Fruit fly (Drosophila melanogaster) S2 (cell line): Measurements from ENCODE around the gene ATP6AP2.

Experiments used
- CG8478 ChIP-seq: fragments of >200 bp; optimal IDR thresholded peaks from 2 replicates; lab custom pipeline; 2018
- CTCF ChIP-seq, 2 experiments: fragments of >200 bp; optimal IDR thresholded peaks; 2 replicates each; lab custom pipeline; 2018

ATP6AP2 gene

DNA sequence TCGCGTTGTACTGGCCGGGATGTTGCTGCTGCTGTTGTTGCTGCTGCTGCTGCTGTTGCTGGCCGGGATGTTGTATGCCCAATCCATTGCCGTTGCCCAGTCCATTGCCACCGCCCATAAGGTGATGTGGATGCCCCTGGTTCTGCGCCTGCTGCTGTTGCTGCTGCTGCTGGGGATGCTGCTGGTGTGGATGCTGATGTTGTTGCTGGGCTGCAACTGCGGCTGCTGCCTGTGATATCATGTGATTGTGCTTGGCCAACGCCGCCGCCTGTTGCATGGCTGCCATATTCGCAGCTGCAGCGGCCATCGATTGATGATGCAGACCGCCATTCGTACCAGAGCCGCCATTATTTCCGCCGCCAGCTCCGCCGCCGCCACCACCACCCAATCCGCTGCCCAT lies 28.1 kb upstream of the ATP6AP2 start:
- TF ChIP-seq CTCF (optimal IDR thresholded peaks at IDR 0.05; lab: Kevin White, UChicago): no peak
- TF ChIP-seq CG8478 (lab: Kevin White, UChicago): no peak

DNA sequence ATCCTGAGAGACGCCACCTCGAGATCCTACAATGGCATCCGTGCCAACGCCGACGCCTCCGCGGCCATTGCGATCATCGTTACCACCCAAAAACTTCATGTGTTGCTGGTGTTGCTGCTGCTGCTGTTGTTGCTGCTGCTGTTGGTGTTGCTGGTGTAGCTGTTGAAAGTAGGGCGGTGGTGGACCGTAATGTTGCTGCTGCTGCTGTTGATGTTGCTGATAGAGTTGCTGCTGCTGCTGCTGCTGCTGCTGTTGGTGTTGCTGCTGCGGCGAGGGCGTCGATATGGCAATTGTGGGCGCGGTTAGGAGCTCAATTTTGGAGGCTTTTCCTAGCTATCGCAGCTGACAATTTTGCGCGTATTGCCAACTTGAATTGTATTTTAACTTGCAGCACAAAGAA lies 26.7 kb upstream of the ATP6AP2 start:
- TF ChIP-seq CG8478 (lab: Kevin White, UChicago) (no peak), CTCF (optimal IDR thresholded peaks at IDR 0.05; lab: Kevin White, UChicago) (no peak)

DNA sequence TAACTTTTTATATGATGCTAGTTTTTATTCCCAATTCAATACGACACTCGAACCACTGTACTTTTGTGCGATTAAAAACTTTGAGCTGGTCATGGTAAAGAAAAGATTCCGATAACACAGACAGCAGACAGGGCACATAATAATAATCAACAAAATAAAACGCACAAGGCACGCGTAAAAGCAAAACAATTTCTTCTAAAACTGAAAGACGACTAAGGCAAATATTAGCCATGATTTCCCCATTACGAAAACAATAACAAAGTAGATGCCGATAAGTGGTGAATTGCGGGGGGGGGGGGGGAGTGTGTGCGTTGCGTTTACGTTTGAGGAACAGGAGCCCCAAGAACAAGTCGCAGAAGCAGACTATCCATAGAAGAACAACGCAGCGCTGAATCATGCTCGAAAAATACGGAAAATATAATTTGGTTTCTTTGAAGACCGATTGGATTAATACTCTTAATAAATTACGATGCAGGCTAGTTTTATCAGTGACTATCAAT lies 25.6 kb upstream of the ATP6AP2 start:
- TF ChIP-seq CTCF (optimal IDR thresholded peaks at IDR 0.05; lab: Kevin White, UChicago) (no peak), CG8478 (lab: Kevin White, UChicago) (no peak)

DNA sequence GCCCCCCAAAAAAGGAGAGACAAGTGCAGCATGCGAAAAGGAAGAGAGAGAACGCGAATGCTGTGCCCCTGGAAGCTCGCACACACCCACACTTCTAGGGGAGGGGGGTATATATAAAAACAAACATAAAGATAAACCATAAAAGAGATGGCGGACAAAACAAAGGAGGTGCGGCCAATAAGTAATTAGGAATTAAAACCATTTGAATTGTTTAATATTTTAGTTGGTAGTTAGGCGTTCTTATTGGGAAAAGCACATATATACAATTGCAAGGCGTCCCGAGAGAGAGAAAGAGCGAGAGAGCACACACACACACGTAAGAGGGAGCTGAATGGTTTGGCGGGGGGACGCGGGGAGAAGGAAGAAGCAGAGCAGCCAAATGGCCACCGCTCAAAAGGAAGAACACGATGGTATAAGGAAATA lies 24.4 kb upstream of the ATP6AP2 start:
- no peak for TF ChIP-seq CTCF (optimal IDR thresholded peaks at IDR 0.05; lab: Kevin White, UChicago)
- TF ChIP-seq CG8478 (lab: Kevin White, UChicago): no peak

DNA sequence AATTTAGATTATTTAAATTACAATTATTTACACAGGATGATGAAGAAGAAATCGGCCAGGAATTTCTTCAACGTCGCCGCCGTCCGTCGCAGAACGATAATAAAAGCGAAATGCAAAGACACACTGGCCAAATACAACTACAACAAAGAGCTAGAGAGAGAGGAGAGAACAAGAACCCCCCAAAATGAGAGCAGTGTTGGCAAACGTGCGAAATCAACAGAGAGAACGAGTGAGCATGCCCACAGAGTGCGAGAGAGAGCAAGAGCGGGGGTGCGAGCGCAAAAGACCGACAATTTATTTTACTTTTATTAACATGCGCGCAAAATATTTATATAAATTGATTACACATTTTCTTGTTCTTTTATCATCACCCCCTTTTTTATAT lies 23.6 kb upstream of the ATP6AP2 start:
- TF ChIP-seq CTCF (optimal IDR thresholded peaks at IDR 0.05; lab: Kevin White, UChicago) (no peak), CG8478 (lab: Kevin White, UChicago) (no peak)

DNA sequence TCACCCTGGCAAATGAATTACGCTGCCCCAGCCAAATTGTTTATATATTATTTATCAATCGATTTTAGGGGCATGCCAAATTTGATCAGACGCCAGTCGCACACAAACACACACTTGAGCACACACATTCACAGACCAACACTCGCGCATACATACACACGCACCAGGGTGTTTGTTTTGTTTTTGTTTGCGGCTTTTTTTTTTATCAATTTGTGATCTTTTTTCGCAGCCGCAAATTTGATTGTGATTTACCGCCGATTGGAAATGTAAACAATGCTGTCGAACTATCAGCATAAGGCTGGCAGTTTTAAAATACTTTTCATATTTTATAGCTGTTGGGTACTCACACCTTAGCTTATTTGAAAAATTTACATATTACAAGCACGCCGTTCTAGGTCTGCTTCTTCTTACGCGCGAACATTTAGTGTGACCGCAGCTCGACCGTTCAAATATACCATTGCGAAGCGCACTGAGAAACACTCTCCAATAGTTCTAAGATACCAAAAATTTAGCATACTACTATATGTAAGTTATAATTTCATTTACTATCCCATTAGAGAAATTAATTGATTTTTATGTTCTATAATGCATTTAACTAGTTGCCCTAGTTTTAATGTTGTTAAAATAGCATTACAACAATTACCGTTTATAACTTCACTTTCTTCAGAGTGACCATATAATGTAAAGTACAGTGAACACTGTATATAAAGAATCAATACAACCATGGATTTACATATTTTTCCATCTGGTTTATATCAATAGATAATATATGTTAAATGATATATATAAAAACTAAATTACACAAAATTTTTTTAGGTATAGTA lies 23.0 kb upstream of the ATP6AP2 start, which contains the start of gene pum:
pum (minus strand) TSS at position 415 of the 824 bp plus-strand sequence.
- no peak for TF ChIP-seq CTCF (optimal IDR thresholded peaks at IDR 0.05; lab: Kevin White, UChicago)
- no peak for TF ChIP-seq CG8478 (lab: Kevin White, UChicago)

DNA sequence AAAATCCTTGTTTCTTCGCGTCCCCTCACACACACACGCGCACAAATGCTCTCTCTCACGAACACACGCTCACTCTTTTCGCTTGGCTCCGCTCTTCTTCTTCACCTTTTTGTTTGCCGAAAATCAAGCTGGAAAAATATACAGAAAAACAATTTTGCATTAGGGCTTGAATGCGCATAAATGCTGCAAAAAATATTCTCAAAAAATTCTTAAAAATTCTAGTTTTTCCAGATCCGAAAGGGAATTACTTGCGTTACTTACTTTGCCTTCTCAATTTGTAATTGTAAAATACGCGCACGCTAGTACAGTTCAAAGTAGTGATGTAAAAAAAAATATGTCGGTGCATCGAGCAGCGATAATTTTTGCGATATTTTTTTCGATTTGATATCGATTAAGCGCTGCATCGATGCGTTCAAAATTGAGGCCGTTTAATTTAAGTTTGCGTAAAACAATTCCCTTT lies 20.5 kb upstream of the ATP6AP2 start:
- TF ChIP-seq CG8478 (lab: Kevin White, UChicago) (no peak), CTCF (optimal IDR thresholded peaks at IDR 0.05; lab: Kevin White, UChicago) (peak in 1 of 2 experiments; percentile 39)

DNA sequence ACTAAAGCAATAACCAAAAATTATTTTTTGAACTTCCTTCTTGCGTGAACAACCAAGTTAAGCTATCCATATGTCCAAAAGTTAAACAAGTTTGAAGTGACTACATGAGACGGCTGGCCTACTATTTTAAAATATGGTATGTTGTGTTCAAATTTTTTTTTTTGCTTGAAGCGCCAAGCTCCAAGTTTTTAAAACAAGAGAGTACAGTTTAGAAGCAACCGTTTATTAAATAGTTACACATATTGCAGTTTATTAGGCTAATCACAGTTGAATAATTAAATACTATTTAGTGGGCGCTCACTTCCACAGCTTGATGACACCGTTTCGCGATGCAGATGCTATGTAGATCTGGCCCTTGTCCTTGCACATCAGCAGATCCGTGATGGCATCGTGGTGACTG lies 19.9 kb upstream of the ATP6AP2 start, which contains the start of gene D1:
D1 (minus strand) TSS at position 101 of the 400 bp plus-strand sequence.
- TF ChIP-seq CG8478 (lab: Kevin White, UChicago) (no peak), CTCF (optimal IDR thresholded peaks at IDR 0.05; lab: Kevin White, UChicago) (no peak)

DNA sequence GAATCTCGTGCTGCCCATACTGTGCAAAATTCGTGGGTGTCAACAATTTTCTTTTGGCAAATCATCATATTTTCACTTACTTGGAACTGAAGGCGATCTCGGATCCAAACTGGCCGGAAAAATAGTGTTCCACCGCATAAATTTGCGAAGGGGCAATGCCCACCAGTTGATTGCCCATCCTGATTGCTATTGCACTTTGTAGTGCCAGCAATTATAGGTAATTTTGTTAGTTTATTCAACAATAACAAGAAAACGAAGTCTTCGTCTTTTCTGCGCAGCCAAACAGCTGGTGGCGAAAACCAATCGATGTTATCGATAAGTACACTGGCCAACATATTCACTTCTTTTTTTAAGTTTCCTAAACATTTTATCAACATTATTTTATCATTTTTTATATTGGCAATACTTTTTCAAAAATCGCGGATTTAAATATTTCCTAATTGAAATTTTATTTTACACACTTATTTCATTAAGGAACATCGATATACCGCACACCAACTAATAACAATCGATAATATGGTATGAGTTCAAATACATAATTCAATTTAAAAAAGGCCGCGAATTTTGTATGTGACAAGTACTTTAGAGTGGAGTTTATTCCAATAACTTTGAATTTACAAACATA lies 14.8 kb upstream of the ATP6AP2 start, which contains the start of gene Vps15:
Vps15 (minus strand) TSS at position 294 of the 625 bp plus-strand sequence.
- TF ChIP-seq CG8478 (lab: Kevin White, UChicago) (no peak), CTCF (optimal IDR thresholded peaks at IDR 0.05; lab: Kevin White, UChicago) (no peak)

DNA sequence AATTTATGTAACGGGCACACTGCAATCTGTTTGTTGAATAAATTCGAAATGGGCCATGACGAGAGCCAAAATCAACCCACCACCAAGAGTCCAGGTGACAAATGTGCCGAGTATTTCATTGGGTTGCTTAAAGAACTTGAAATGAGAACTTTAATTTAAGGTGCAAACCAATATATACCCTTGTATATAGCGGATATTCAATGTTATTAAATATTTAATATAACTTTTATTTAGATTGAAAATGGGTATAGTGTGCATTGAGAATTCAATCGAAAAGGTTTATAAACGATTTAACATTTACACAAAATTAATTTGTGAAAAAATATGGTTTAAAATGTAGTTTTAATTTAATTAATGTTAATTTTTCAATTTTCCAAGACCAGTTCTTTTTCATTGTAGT lies 14.1 kb upstream of the ATP6AP2 start, which contains the start of gene CG8420:
CG8420 (plus strand) TSS at position 284 of the 400 bp plus-strand sequence.
- TF ChIP-seq CG8478 (lab: Kevin White, UChicago): no peak
- no peak for TF ChIP-seq CTCF (optimal IDR thresholded peaks at IDR 0.05; lab: Kevin White, UChicago)

DNA sequence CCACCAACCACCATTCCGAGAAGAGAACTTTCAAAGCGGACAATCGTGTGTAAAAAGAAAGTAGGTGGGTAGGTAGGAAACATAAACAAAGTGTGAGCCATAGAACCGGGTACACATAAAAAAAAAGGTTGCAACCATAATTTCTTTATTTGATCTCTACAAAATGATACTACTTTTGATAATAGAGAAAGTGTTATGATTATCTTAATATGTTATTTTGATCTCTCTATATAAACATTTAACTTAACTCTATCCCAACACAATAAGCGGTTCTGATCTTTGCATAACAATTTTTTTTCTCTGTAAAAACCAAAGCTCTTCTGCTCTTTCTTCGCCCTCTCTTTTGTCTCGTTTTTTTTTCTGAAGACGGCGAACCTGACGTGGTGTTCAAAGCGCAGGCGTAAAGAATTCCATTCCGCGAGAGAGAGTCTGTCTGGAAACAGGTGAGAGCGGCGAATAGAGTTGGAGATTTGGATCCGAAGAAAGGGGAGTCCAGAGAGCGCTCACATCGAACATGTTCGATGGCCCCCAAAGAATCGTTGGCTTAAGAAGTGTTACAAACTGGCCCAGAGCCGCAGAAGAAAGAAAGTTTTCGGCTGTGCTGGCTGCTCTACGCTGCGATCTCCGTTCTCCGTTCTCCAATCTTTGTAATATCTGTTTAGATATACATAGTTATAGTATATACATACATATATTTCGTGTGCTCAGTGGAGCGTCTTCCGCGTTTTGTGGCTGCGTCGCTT lies 13.4 kb upstream of the ATP6AP2 start:
- TF ChIP-seq CTCF (optimal IDR thresholded peaks at IDR 0.05; lab: Kevin White, UChicago) (no peak), CG8478 (lab: Kevin White, UChicago) (no peak)

DNA sequence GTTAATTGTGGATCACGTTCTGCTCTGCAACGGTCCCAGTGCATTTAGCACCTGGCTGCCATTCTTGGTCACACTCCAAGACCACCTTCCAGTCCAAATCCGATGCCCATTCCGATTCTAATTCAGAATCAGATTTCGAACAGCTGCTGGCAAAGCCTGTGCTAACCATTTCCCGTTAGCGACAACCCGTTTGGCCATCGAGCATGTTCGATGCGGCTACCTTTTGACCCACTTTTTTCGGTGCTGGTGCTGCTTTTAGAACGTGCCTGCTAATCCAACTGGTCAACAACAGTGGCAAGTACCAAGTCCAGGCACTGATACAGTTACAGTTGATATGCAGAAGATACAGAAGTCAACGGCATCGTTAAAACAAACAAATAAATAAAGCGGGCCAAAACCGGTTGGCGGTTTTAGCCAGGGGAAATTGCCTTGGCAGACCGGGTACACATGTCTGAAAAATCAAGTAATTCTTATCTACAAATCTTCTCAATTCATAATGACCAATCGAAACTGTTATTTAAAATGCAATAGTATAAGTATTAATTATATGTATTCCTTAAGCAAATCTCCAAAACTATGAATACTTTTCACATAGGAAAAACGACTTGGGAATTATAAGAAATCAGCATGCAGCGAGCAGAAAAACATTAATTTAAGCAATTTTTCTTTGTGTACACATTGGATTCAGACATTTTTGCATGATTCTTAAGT lies 11.3 kb upstream of the ATP6AP2 start:
- TF ChIP-seq CG8478 (lab: Kevin White, UChicago): no peak
- no peak for TF ChIP-seq CTCF (optimal IDR thresholded peaks at IDR 0.05; lab: Kevin White, UChicago)

DNA sequence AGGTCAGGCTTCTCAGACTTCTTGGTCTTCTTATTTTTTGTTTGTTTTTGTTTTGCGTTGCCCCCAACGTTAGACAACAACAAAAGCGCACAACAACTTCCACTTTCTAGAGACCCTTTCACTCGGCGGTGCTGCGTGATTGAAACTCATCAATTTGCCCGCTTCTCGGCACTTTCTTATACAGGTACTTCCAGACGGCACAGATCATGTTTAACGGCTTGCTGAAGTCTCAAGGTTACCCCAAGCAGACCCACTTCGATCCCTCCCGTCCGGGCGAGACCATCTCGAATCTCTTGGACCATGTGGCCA lies 10.7 kb upstream of the ATP6AP2 start:
- TF ChIP-seq CTCF (optimal IDR thresholded peaks at IDR 0.05; lab: Kevin White, UChicago): no peak
- no peak for TF ChIP-seq CG8478 (lab: Kevin White, UChicago)

DNA sequence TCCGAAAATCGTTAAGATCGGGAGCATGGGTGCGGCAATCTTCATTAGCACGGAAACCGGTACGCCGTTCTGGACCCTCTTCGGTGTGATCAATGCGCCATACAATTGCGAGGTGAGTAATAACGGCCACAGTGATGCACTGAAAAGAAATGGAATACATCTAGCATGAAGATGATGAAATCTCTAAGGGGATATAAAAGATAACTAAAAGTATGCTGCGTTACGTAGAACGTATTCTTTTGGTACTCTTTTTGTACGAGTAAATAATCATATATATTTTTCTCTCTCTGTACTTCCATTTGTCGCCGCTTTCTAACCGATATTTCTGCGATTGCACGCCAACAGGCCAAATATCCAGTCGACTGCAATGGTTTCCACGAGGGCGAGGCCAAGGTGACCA lies 9.6 kb upstream of the ATP6AP2 start:
- TF ChIP-seq CG8478 (lab: Kevin White, UChicago) (no peak), CTCF (optimal IDR thresholded peaks at IDR 0.05; lab: Kevin White, UChicago) (no peak)
